Worm (Caenorhabditis elegans) whole organism, L3 larva: Measurements from ENCODE around the gene ceeh-1.

ENCODE experiments used
- R02D3.7 ChIP-seq: fragments of 150-350 bp; optimal IDR thresholded peaks from 2 replicates; lab custom pipeline; 2014; ENCODE audit warnings: missing biosample characterization, missing genetic modification characterization
- ZK546.5 ChIP-seq: sonication (generic microtip); optimal IDR thresholded peaks from 2 replicates; lab custom pipeline; 2017; ENCODE audit warnings: missing biosample characterization, missing genetic modification characterization
- aly-2 ChIP-seq: fragments of 150-350 bp; optimal IDR thresholded peaks from 2 replicates; lab custom pipeline; 2014; ENCODE audit warnings: missing biosample characterization, missing genetic modification characterization
- ama-1 ChIP-seq: fragments of 150-350 bp; optimal IDR thresholded peaks from 2 replicates; lab custom pipeline; 2018
- ceh-16 ChIP-seq: sonication (generic microtip); optimal IDR thresholded peaks from 2 replicates; lab custom pipeline; 2017; ENCODE audit warnings: missing biosample characterization, missing genetic modification characterization
- ceh-28 ChIP-seq: fragments of 150-350 bp; optimal IDR thresholded peaks from 2 replicates; lab custom pipeline; 2014; ENCODE audit warnings: missing biosample characterization, missing genetic modification reagents, missing genetic modification characterization
- ceh-82 ChIP-seq: fragments of 150-350 bp; optimal IDR thresholded peaks from 2 replicates; lab custom pipeline; 2014; ENCODE audit warnings: missing biosample characterization, missing genetic modification characterization
- ceh-9 ChIP-seq: sonication (generic microtip); optimal IDR thresholded peaks from 2 replicates; lab custom pipeline; 2018; ENCODE audit warnings: missing biosample characterization, missing genetic modification characterization
- daf-12 ChIP-seq: fragments of 150-350 bp; optimal IDR thresholded peaks from 2 replicates; lab custom pipeline; 2014; ENCODE audit warnings: missing biosample characterization, missing genetic modification reagents, missing genetic modification characterization
- egl-27 ChIP-seq: sonication (generic microtip); optimal IDR thresholded peaks from 4 replicates; lab custom pipeline; 2017; ENCODE audit warnings: missing biosample characterization, missing genetic modification reagents, missing genetic modification characterization
- egl-5 ChIP-seq: fragments of 150-350 bp; optimal IDR thresholded peaks from 2 replicates; lab custom pipeline; 2017; ENCODE audit warnings: missing biosample characterization, missing genetic modification reagents, missing genetic modification characterization, inconsistent platforms
- elt-1 ChIP-seq: fragments of 150-350 bp; optimal IDR thresholded peaks from 2 replicates; lab custom pipeline; 2014; ENCODE audit warnings: missing biosample characterization, missing genetic modification characterization
- elt-2 ChIP-seq: sonication (generic microtip); optimal IDR thresholded peaks from 2 replicates; lab custom pipeline; 2016; ENCODE audit warnings: missing genetic modification reagents, mild to moderate bottlenecking, missing genetic modification characterization, missing compliant biosample characterization
- elt-3 ChIP-seq, 3 experiments: fragments of 150-350 bp in 1 of 3; sonication (generic microtip) in 2 of 3; optimal IDR thresholded peaks; 2 replicates in 2 of 3; 4 replicates in 1 of 3; lab custom pipeline; 2014 to 2017; ENCODE audit warnings: missing biosample characterization in 3 of 3, missing genetic modification characterization in 3 of 3
- eor-1 ChIP-seq, 2 experiments: fragments of 150-350 bp; optimal IDR thresholded peaks; 2 replicates each; lab custom pipeline; 2014 to 2018; ENCODE audit warnings: missing biosample characterization in 2 of 2, missing genetic modification characterization in 2 of 2
- fkh-10 ChIP-seq: sonication (generic microtip); optimal IDR thresholded peaks from 2 replicates; lab custom pipeline; 2017; ENCODE audit warnings: missing biosample characterization, missing genetic modification reagents, missing genetic modification characterization
- fkh-2 ChIP-seq: fragments of 150-350 bp; optimal IDR thresholded peaks from 2 replicates; lab custom pipeline; 2014; ENCODE audit warnings: missing biosample characterization, missing genetic modification reagents, missing genetic modification characterization
- fos-1 ChIP-seq: fragments of 150-350 bp; optimal IDR thresholded peaks from 2 replicates; lab custom pipeline; 2014; ENCODE audit warnings: missing biosample characterization, missing genetic modification characterization
- hmg-11 ChIP-seq: sonication (generic microtip); optimal IDR thresholded peaks from 2 replicates; lab custom pipeline; 2016; ENCODE audit warnings: missing genetic modification characterization, missing compliant biosample characterization
- jun-1 ChIP-seq: fragments of 150-350 bp; optimal IDR thresholded peaks from 2 replicates; lab custom pipeline; 2014; ENCODE audit warnings: missing biosample characterization, missing genetic modification reagents, missing genetic modification characterization
- lin-15B ChIP-seq: fragments of 150-350 bp; optimal IDR thresholded peaks from 2 replicates; lab custom pipeline; 2014; ENCODE audit warnings: missing biosample characterization, missing genetic modification characterization
- lin-39 ChIP-seq: fragments of 150-350 bp; optimal IDR thresholded peaks from 2 replicates; lab custom pipeline; 2018; ENCODE audit warnings: missing biosample characterization, missing genetic modification reagents, missing genetic modification characterization
- lsy-12 ChIP-seq: sonication (generic microtip); optimal IDR thresholded peaks from 2 replicates; lab custom pipeline; 2016; ENCODE audit warnings: mild to moderate bottlenecking, missing genetic modification characterization, missing compliant biosample characterization
- mdl-1 ChIP-seq: fragments of 150-350 bp; optimal IDR thresholded peaks from 2 replicates; lab custom pipeline; 2014; ENCODE audit warnings: missing biosample characterization, missing genetic modification characterization
- mml-1 ChIP-seq: fragments of 150-350 bp; sonication (generic microtip); optimal IDR thresholded peaks from 3 replicates; lab custom pipeline; 2014; ENCODE audit warnings: missing biosample characterization, missing genetic modification characterization
- nfya-1 ChIP-seq: sonication (generic microtip); optimal IDR thresholded peaks from 2 replicates; lab custom pipeline; 2017; ENCODE audit warnings: missing genetic modification characterization, mild to moderate bottlenecking, missing compliant biosample characterization, antibody characterized with exemption, moderate library complexity; ENCODE audit not compliant: insufficient read depth
- nhr-11 ChIP-seq: fragments of 150-350 bp; optimal IDR thresholded peaks from 2 replicates; lab custom pipeline; 2014; ENCODE audit warnings: missing biosample characterization, missing genetic modification characterization
- nhr-23 ChIP-seq: fragments of 150-350 bp; optimal IDR thresholded peaks from 2 replicates; lab custom pipeline; 2014; ENCODE audit warnings: missing biosample characterization, missing genetic modification reagents, missing genetic modification characterization
- nhr-237 ChIP-seq: fragments of 150-350 bp; optimal IDR thresholded peaks from 2 replicates; lab custom pipeline; 2014; ENCODE audit warnings: missing biosample characterization, missing genetic modification characterization
- nhr-25 ChIP-seq: sonication (generic microtip); optimal IDR thresholded peaks from 2 replicates; lab custom pipeline; 2017; ENCODE audit warnings: missing biosample characterization, missing genetic modification characterization
- nhr-28 ChIP-seq: fragments of 150-350 bp; optimal IDR thresholded peaks from 2 replicates; lab custom pipeline; 2014; ENCODE audit warnings: missing biosample characterization, missing genetic modification characterization
- nhr-43 ChIP-seq: sonication (generic microtip); optimal IDR thresholded peaks from 2 replicates; lab custom pipeline; 2016; ENCODE audit warnings: mild to moderate bottlenecking, missing genetic modification characterization, missing compliant biosample characterization; ENCODE audit not compliant: poor library complexity, severe bottlenecking
- nhr-67 ChIP-seq: fragments of 150-350 bp; optimal IDR thresholded peaks from 2 replicates; lab custom pipeline; 2014; ENCODE audit warnings: missing biosample characterization, missing genetic modification characterization
- nhr-76 ChIP-seq: fragments of 150-350 bp; sonication (generic microtip); optimal IDR thresholded peaks from 5 replicates; lab custom pipeline; 2014; ENCODE audit warnings: missing biosample characterization, missing genetic modification characterization
- nhr-77 ChIP-seq: fragments of 150-350 bp; optimal IDR thresholded peaks from 2 replicates; lab custom pipeline; 2014; ENCODE audit warnings: missing biosample characterization, missing genetic modification characterization
- pha-4 ChIP-seq: fragments of 150-350 bp; optimal IDR thresholded peaks from 2 replicates; lab custom pipeline; 2014; ENCODE audit warnings: missing biosample characterization, missing genetic modification reagents, missing genetic modification characterization
- pqm-1 ChIP-seq: fragments of 150-350 bp; optimal IDR thresholded peaks from 2 replicates; lab custom pipeline; 2017; ENCODE audit warnings: missing biosample characterization, missing genetic modification characterization, inconsistent platforms
- sea-2 ChIP-seq: fragments of 150-350 bp; sonication (generic microtip); optimal IDR thresholded peaks from 4 replicates; lab custom pipeline; 2014; ENCODE audit warnings: missing biosample characterization, missing genetic modification reagents, missing genetic modification characterization
- skn-1 ChIP-seq: fragments of 150-350 bp; optimal IDR thresholded peaks from 2 replicates; lab custom pipeline; 2014; ENCODE audit warnings: missing biosample characterization, missing genetic modification characterization
- snpc-4 ChIP-seq: fragments of 150-350 bp; optimal IDR thresholded peaks from 2 replicates; lab custom pipeline; 2014; ENCODE audit warnings: missing biosample characterization, missing genetic modification characterization
- tbx-2 ChIP-seq: sonication (generic microtip); optimal IDR thresholded peaks from 2 replicates; lab custom pipeline; 2016; ENCODE audit warnings: mild to moderate bottlenecking, missing genetic modification characterization, missing compliant biosample characterization
- unc-39 ChIP-seq: sonication (generic microtip); optimal IDR thresholded peaks from 4 replicates; lab custom pipeline; 2017; ENCODE audit warnings: missing biosample characterization, missing genetic modification characterization
- unc-62 ChIP-seq: fragments of 150-350 bp; sonication (generic microtip); optimal IDR thresholded peaks from 4 replicates; lab custom pipeline; 2014; ENCODE audit warnings: missing biosample characterization, missing genetic modification reagents, missing genetic modification characterization
- zag-1 ChIP-seq: fragments of 150-350 bp; optimal IDR thresholded peaks from 2 replicates; lab custom pipeline; 2014; ENCODE audit warnings: missing biosample characterization, missing genetic modification characterization

Gene ceeh-1

ce11 chrIII:790591-790990 is 41.5 kb downstream of the ceeh-1 start:
- TF ChIP-seq lin-39 (tag; lab: Kevin White, UChicago) (no peak), mml-1 (no peak), nhr-237 (tag; lab: Kevin White, UChicago) (no peak), aly-2 (tag; lab: Kevin White, UChicago) (no peak), nfya-1 (tag; lab: Kevin White, UChicago) (no peak), R02D3.7 (tag; lab: Kevin White, UChicago) (no peak), pqm-1 (tag; lab: Kevin White, UChicago) (no peak), sea-2 (GFP tag; lab: Kevin White, UChicago) (no peak), snpc-4 (tag; lab: Kevin White, UChicago) (no peak), jun-1 (no peak), tbx-2 (tag; lab: Kevin White, UChicago) (no peak), nhr-77 (tag; lab: Kevin White, UChicago) (no peak), nhr-25 (tag; lab: Kevin White, UChicago) (no peak), fkh-2 (no peak), nhr-76 (tag; lab: Kevin White, UChicago) (no peak), eor-1 (tag; optimal IDR thresholded peaks at IDR 0.05; lab: Kevin White, UChicago) (no peak)

ce11 chrIII:789604-790003 is 42.5 kb downstream of the ceeh-1 start:
- TF ChIP-seq nhr-23, result no peak
- no peak for TF ChIP-seq pha-4 (tag; lab: Kevin White, UChicago)
- TF ChIP-seq fkh-2, result no peak
- no peak for TF ChIP-seq nhr-11
- TF ChIP-seq mml-1, result no peak
- no peak for TF ChIP-seq fos-1 (tag; lab: Kevin White, UChicago)

- no peak for TF ChIP-seq ama-1
- TF ChIP-seq nhr-67 (tag; lab: Kevin White, UChicago), result no peak
- no peak for TF ChIP-seq mdl-1
- no peak for TF ChIP-seq daf-12 (tag; lab: Kevin White, UChicago)
- peak; percentile 44 for TF ChIP-seq nhr-43
- TF ChIP-seq lin-15B, result peak; percentile 94
- no peak for TF ChIP-seq fos-1 (tag; lab: Kevin White, UChicago)
- TF ChIP-seq hmg-11 (tag; lab: Kevin White, UChicago), result peak; percentile 48
- TF ChIP-seq fkh-10 (GFP tag; lab: Kevin White, UChicago), result no peak
- peak; percentile 68 for TF ChIP-seq nhr-23
- no peak for TF ChIP-seq nhr-237 (tag; lab: Kevin White, UChicago)
- no peak for TF ChIP-seq ceh-9 (tag; lab: Kevin White, UChicago)
- no peak for TF ChIP-seq sea-2 (GFP tag; lab: Kevin White, UChicago)
- TF ChIP-seq elt-1, result no peak
- TF ChIP-seq nhr-25 (tag; lab: Kevin White, UChicago), result no peak
- TF ChIP-seq tbx-2 (tag; lab: Kevin White, UChicago), result no peak
- no peak for TF ChIP-seq nhr-28 (tag; lab: Kevin White, UChicago)
- peak in 1 of 2 experiments; percentile 2 for TF ChIP-seq eor-1 (tag; optimal IDR thresholded peaks at IDR 0.05; lab: Kevin White, UChicago)
- TF ChIP-seq snpc-4 (tag; lab: Kevin White, UChicago), result peak; percentile 70
- peak; percentile 32 for TF ChIP-seq lin-39 (tag; lab: Kevin White, UChicago)
- TF ChIP-seq jun-1, result peak; percentile 14
- no peak for TF ChIP-seq egl-27 (tag; lab: Kevin White, UChicago)
- peak; percentile 25 for TF ChIP-seq elt-2
- peak; percentile 32 for TF ChIP-seq pqm-1 (tag; lab: Kevin White, UChicago)
- TF ChIP-seq R02D3.7 (tag; lab: Kevin White, UChicago), result no peak
- TF ChIP-seq ZK546.5 (tag; lab: Kevin White, UChicago), result no peak
- no peak for TF ChIP-seq nhr-76 (tag; lab: Kevin White, UChicago)
- TF ChIP-seq elt-3 (tag; optimal IDR thresholded peaks at IDR 0.05; lab: Kevin White, UChicago), result no peak
- TF ChIP-seq skn-1 (tag; lab: Kevin White, UChicago), result peak; percentile 24
- TF ChIP-seq unc-39 (tag; lab: Kevin White, UChicago), result no peak
- TF ChIP-seq mml-1, result no peak
- peak; percentile 83 for TF ChIP-seq egl-5 (tag; lab: Kevin White, UChicago)
- no peak for TF ChIP-seq zag-1 (tag; lab: Kevin White, UChicago)
- TF ChIP-seq ceh-82 (tag; lab: Kevin White, UChicago), result no peak
- no peak for TF ChIP-seq ceh-16 (tag; lab: Kevin White, UChicago)
- TF ChIP-seq unc-62 (GFP tag; lab: Kevin White, UChicago), result no peak
- TF ChIP-seq ceh-28, result peak; percentile 22
- peak; percentile 83 for TF ChIP-seq pha-4 (tag; lab: Kevin White, UChicago)
- TF ChIP-seq lsy-12 (tag; lab: Kevin White, UChicago), result no peak
- peak; percentile 83 for TF ChIP-seq nfya-1 (tag; lab: Kevin White, UChicago)
Measured at ce11 chrIII:783254-783753, 48.8 kb downstream of the ceeh-1 start, which contains the start of the genes dagl-2 and ppm-1.G. dagl-2 (minus strand) TSS chrIII:783305. ppm-1.G (plus strand) TSS chrIII:783703.
